Fruit fly (Drosophila melanogaster) whole organism, larva: Measurements from ENCODE around the gene Inx3.

Experiments used
- noc ChIP-seq: fragments of 200-800 bp; sonication (Bioruptor generic); optimal IDR thresholded peaks from 3 replicates; lab custom pipeline; 2019; ENCODE audit warnings: missing biosample characterization, mild to moderate bottlenecking, missing genetic modification characterization, moderate library complexity

Gene Inx3

DNA sequence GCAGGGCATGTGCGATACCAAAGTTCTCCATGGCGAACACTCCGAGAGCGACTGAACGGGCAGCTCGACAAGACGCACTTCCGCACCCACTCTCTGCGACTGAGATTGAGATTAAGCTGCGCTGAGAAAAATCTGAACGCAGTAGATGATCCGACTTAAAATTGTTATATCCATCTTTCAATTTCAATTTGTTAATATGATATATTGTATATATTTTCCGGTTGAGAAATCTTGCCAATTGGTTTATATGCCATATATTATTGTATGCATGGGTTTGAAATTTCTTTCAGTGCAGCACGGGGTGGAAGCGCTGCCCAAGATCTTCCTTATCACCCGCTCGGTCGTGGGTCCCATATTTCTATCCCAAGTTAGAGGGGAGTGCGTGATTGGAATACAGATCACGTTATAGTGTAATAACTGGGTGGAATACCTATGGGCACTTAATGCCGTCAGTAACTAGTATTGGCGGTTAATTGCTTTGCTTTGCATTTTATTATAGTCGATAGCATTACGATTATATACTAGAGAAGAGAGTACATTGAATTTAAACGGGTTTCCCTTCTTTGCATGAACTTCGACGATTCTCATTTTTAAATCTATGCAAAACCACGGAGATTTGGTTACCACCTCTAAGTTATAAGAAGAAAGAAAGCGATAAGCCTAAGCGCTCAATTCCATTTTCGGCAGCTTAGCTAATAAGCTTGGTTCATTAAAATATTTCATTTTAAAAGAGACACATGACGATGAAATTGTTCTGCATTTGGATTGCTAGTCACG, 21.0 kb upstream of the Inx3 start, which contains the start of the genes Nepl19 and Nepl20:
Gene Nepl19 (minus strand): TSS at position 57 of the 777 bp plus-strand sequence.
Gene Nepl20 (plus strand): TSS at position 727 of the 777 bp plus-strand sequence.
- TF ChIP-seq noc, result peak; percentile 93

DNA sequence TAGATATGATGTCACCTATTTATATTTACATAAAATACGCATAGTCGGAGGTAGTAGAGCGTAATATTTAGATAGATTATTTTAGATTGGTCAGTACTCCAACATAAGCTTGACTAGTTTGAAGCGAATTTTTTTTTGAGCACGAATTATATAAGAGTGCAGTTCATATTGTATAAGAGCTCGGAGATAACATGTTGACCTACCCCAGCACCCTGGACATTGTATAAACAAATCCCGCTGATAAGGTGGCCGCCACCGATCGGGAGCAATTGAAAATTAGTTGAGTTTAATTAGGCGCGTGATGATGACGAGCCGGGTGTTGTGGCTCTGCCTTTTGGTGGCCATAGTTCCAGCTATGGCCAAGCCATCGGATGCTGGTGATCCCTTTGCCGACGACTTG, 16.0 kb upstream of the Inx3 start, which contains the start of gene Nepl18:
Gene Nepl18 (plus strand): TSS at position 277 of the 400 bp plus-strand sequence.
- TF ChIP-seq noc, result no peak

- no peak for TF ChIP-seq noc
These were observed 13.3 kb upstream of the Inx3 start, which contains the start of gene Nepl17 for dm6 chr3R:28872605-28873004. Gene Nepl17, plus strand, starts transcription at chr3R:28872905.

dm6 chr3R:28870364-28870763, 11.1 kb upstream of the Inx3 start:
- TF ChIP-seq noc, result no peak

DNA sequence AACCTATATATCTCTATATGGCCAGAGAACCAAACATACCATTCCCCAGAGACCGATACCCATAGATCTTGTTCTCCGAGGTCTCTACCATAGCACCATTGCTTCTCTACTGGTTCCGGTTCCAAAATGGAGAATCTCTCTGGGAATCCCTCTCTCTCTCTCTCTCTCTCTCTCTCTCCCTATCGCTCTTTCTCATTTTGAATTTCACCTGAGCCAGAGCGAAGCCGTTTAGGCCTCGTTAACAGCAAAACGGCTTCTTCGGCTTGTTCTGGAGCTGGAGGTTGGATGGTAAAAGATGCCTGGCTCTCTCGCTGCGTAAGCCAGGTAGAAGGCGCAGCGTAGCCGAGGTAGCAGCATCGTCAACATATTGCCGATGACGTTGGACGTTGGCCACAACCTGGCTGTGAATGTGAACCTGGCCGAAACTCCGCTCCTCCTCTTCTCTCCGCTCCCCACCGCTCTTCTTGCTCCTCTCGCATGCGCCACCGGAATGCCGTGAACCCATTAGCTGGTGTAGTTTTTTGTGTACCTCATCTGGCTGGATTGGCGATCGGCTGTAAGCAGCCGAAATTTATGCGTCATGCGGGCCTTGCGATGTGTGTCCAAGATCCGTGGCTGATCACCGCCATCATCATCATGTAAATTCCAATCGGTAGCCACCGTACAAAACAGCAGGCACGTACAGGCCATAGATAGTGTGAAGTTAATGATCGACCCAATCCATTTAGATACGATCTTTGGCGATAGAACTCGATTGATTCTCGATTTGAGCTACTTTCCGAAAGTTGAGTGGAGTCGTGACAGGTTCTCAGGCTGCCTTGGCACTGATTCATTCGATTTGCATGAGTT, 2.2 kb upstream of the Inx3 start:
- no peak for TF ChIP-seq noc

dm6 chr3R:28860582-28860981, 1.3 kb upstream of the Inx3 start:
- TF ChIP-seq noc, result no peak

DNA sequence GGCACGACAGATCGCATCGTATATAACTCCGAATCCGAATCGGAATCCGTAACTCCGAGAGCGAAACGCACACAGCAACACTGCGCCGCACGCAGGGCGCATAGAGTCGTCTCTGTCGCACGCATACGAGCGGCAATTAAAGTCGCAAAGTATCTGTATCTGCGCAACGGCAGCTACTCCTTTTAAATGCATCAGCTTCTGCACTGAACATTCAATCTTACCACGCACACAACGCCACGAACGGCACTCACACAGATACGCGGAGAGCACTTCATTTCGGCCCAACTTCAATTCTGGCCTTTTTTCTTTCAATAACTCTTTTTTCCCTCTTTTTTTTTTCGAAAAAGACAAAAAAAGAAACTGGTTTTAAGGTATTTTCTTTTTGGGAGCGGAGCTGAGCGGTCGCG, 1.1 kb downstream of the Inx3 start:
- no peak for TF ChIP-seq noc

- TF ChIP-seq noc, result no peak
These were observed 1.8 kb downstream of the Inx3 start for dm6 chr3R:28857287-28858024.

DNA sequence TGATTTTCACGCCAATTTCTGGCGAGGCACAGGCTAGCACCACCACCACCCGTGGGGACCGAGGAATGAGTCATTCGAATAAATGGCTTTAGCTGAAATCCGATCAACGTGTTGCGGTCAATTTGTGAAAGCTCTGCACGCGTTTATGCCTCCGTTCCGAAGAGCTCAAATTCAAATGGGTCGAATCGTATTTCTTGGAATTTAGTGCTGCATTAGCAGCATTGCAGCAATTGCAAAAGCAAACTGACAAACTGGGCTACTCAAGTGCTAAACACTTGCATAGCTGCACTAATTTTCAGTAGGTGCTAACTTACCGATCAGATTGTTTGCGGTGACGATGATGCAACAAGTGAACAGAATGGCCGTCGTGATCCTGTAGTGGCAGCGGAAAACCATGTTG, 2.5 kb downstream of the Inx3 start:
- no peak for TF ChIP-seq noc

dm6 chr3R:28856140-28856539, 3.2 kb downstream of the Inx3 start:
- no peak for TF ChIP-seq noc

DNA sequence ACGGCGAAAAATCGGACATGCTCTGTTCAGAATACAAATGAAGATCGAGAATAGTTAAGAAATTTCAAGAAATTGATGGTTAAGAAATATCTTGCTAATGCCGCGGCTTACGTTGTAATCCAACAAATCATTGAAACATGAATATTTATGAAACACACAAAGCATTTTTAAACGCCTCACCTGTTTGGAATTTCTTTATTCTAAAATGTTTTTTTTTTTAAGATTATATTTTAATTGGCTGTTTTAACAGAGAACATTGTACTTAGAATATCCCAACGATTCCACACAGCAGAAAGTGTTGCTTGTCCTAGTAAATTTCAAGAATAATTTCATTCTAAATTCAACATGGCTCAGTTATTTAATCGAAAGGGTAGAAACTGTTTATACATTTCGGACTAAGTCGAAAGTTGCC, 7.3 kb downstream of the Inx3 start:
- TF ChIP-seq noc, result no peak

DNA sequence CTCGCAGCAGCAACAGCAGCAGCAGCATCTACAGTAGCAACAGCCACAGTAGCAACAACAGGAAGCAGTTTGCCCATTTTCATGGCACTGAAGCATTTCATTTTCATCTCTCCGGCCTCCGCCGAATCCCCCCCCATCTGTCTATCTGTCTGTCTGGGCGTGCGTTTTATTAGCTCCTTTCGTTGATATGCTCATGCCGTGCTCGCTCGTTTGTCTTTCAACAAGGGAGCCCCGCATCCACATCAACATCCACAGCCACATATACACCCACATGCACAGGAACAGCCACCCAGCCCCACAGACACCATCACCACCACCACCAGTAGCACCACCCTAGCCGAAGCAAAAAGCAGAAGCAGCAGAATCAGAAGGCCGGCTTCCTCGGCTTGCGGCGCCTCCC, 7.8 kb downstream of the Inx3 start:
- no peak for TF ChIP-seq noc

DNA sequence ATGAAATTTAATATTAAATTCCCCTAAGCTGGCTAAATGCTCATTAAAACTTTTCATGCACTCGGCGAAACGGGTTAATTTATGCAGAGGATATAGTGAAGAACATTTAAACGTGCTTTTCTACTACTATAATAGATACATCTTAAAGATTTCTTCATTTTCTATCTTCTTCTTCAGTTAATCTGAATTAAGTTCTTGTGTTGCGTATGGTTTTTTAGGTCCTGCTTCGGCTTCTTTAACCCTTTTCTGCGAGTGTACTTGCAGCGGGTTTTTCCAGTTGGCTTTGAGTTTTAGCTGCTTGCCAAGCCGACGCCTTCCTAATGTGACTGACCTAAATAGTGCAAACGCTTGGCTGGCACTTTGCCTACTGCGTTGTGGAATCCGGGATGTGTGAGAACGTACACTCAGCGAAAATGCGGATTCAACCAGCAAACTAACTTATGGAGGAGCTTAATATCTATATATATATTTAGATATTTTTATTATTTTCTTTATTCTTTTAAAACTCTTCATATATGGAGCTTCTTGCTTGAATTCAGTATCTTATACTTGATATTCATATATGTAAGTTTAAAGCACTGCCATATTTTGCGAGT, 8.5 kb downstream of the Inx3 start:
- no peak for TF ChIP-seq noc

dm6 chr3R:28848693-28849470, 10.4 kb downstream of the Inx3 start:
- TF ChIP-seq noc, result no peak

dm6 chr3R:28847547-28848316, 11.6 kb downstream of the Inx3 start:
- TF ChIP-seq noc, result no peak
